Fruit fly (Drosophila melanogaster) whole organism, prepupa: ENCODE results near the gene Or67c.

Source experiments
- CG10631 ChIP-seq: fragments of 200-800 bp; sonication (Bioruptor generic); optimal IDR thresholded peaks from 2 replicates; lab custom pipeline; 2016; ENCODE audit warnings: missing biosample characterization, missing genetic modification characterization
- CG10669 ChIP-seq: fragments of 200-800 bp; sonication (Bioruptor generic); optimal IDR thresholded peaks from 3 replicates; lab custom pipeline; 2018; ENCODE audit warnings: missing biosample characterization, mild to moderate bottlenecking, missing genetic modification characterization, moderate library complexity
- CG11294 ChIP-seq: fragments of 200-800 bp; sonication (Bioruptor generic); IDR thresholded peaks from 2 replicates; pipeline ENCODE4 v1.3.6; 2022; ENCODE audit warnings: missing biosample characterization, missing genetic modification characterization
- CG11762 ChIP-seq: fragments of 200-800 bp; sonication (Bioruptor generic); optimal IDR thresholded peaks from 3 replicates; lab custom pipeline; 2016; ENCODE audit warnings: missing biosample characterization, missing genetic modification characterization; ENCODE audit not compliant: insufficient read depth
- CG11902 ChIP-seq: fragments of 200-800 bp; sonication (Bioruptor generic); optimal IDR thresholded peaks from 3 replicates; lab custom pipeline; 2016; ENCODE audit warnings: missing biosample characterization, missing genetic modification characterization
- CG15336 ChIP-seq: fragments of 200-800 bp; sonication (Bioruptor generic); IDR thresholded peaks from 2 replicates; pipeline ENCODE4 v1.3.6; 2022; ENCODE audit warnings: missing biosample characterization, missing genetic modification characterization
- CG31627 ChIP-seq: fragments of 200-800 bp; sonication (Bioruptor generic); optimal IDR thresholded peaks from 3 replicates; lab custom pipeline; 2016; ENCODE audit warnings: missing biosample characterization, missing genetic modification characterization
- CG32006 ChIP-seq: fragments of 200-800 bp; sonication (Bioruptor generic); optimal IDR thresholded peaks from 3 replicates; lab custom pipeline; 2017; ENCODE audit warnings: missing biosample characterization, mild to moderate bottlenecking, missing genetic modification characterization
- CG34406 ChIP-seq: fragments of 200-800 bp; sonication (Bioruptor generic); optimal IDR thresholded peaks from 3 replicates; lab custom pipeline; 2016; ENCODE audit warnings: missing biosample characterization, missing genetic modification characterization
- CG3919 ChIP-seq: fragments of 200-800 bp; sonication (Bioruptor generic); optimal IDR thresholded peaks from 3 replicates; lab custom pipeline; 2016; ENCODE audit warnings: missing biosample characterization, missing genetic modification characterization
- CG4318 ChIP-seq: fragments of 200-800 bp; sonication (Bioruptor generic); optimal IDR thresholded peaks from 3 replicates; lab custom pipeline; 2017; ENCODE audit warnings: missing biosample characterization, mild to moderate bottlenecking, missing genetic modification characterization
- CG6163 ChIP-seq: fragments of 200-800 bp; sonication (Bioruptor generic); IDR thresholded peaks from 3 replicates; pipeline ENCODE4 v1.3.6; 2022; ENCODE audit warnings: missing biosample characterization, missing genetic modification characterization
- CG6276 ChIP-seq: fragments of 200-800 bp; sonication (Bioruptor generic); optimal IDR thresholded peaks from 2 replicates; lab custom pipeline; 2017; ENCODE audit warnings: missing biosample characterization, mild to moderate bottlenecking, missing genetic modification characterization
- CG6792 ChIP-seq: fragments of 200-800 bp; sonication (Bioruptor generic); optimal IDR thresholded peaks from 3 replicates; lab custom pipeline; 2016; ENCODE audit warnings: missing biosample characterization, missing genetic modification characterization
- CG6808 ChIP-seq: fragments of 200-800 bp; sonication (Bioruptor generic); optimal IDR thresholded peaks from 3 replicates; lab custom pipeline; 2017; ENCODE audit warnings: missing biosample characterization, missing genetic modification characterization, mild to moderate bottlenecking, moderate library complexity, missing genetic modification reagents
- CG7368 ChIP-seq: fragments of 200-800 bp; sonication (Bioruptor generic); optimal IDR thresholded peaks from 3 replicates; lab custom pipeline; 2016; ENCODE audit warnings: missing biosample characterization, missing genetic modification characterization
- CG8119 ChIP-seq: fragments of 200-800 bp; sonication (Bioruptor generic); IDR thresholded peaks from 3 replicates; pipeline ENCODE4 v1.3.6; 2022; ENCODE audit warnings: missing biosample characterization, missing genetic modification characterization
- CG8319 ChIP-seq: fragments of 200-800 bp; sonication (Bioruptor generic); optimal IDR thresholded peaks from 3 replicates; lab custom pipeline; 2016; ENCODE audit warnings: missing biosample characterization, missing genetic modification characterization
- CG8632 ChIP-seq: fragments of 200-800 bp; sonication (Bioruptor generic); optimal IDR thresholded peaks from 3 replicates; lab custom pipeline; 2016; ENCODE audit warnings: missing biosample characterization, missing genetic modification characterization
- CG9139 ChIP-seq: fragments of 200-800 bp; sonication (Bioruptor generic); optimal IDR thresholded peaks from 3 replicates; lab custom pipeline; 2017; ENCODE audit warnings: missing biosample characterization, mild to moderate bottlenecking, missing genetic modification characterization
- Eip75B ChIP-seq: fragments of 200-800 bp; sonication (Bioruptor generic); optimal IDR thresholded peaks from 3 replicates; lab custom pipeline; 2016; ENCODE audit warnings: missing biosample characterization, missing genetic modification characterization
- Eip78C ChIP-seq: fragments of 200-800 bp; sonication (Bioruptor generic); peaks from one replicate; lab custom pipeline; 2016; ENCODE audit warnings: missing biosample characterization, missing genetic modification characterization
- Eip93F ChIP-seq: fragments of 200-800 bp; sonication (Bioruptor generic); optimal IDR thresholded peaks from 2 replicates; lab custom pipeline; 2016; ENCODE audit warnings: missing biosample characterization, mild to moderate bottlenecking, missing genetic modification characterization
- Ets21C ChIP-seq: fragments of 200-800 bp; sonication (Bioruptor generic); optimal IDR thresholded peaks from 3 replicates; lab custom pipeline; 2016; ENCODE audit warnings: missing biosample characterization, missing genetic modification characterization
- Ets96B ChIP-seq: fragments of 200-800 bp; optimal IDR thresholded peaks from 2 replicates; lab custom pipeline; 2019; ENCODE audit warnings: missing biosample characterization, mild to moderate bottlenecking, missing genetic modification characterization, moderate library complexity
- Gug ChIP-seq: fragments of 200-800 bp; sonication (Bioruptor generic); IDR thresholded peaks from 2 replicates; pipeline ENCODE4 v1.3.6; 2022; ENCODE audit warnings: missing biosample characterization, missing genetic modification characterization
- Met ChIP-seq: fragments of 200-800 bp; sonication (Bioruptor generic); optimal IDR thresholded peaks from 3 replicates; lab custom pipeline; 2016; ENCODE audit warnings: missing biosample characterization, missing genetic modification characterization
- OdsH ChIP-seq: fragments of 200-800 bp; sonication (Bioruptor generic); optimal IDR thresholded peaks from 3 replicates; lab custom pipeline; 2016; ENCODE audit warnings: missing biosample characterization, missing genetic modification characterization
- Sox102F ChIP-seq: fragments of 200-800 bp; sonication (Bioruptor generic); optimal IDR thresholded peaks from 2 replicates; lab custom pipeline; 2016; ENCODE audit warnings: missing biosample characterization, mild to moderate bottlenecking, missing genetic modification characterization
- Sox14 ChIP-seq: fragments of 200-800 bp; sonication (Bioruptor generic); optimal IDR thresholded peaks from 3 replicates; lab custom pipeline; 2016; ENCODE audit warnings: missing biosample characterization, missing genetic modification characterization
- Sox15 ChIP-seq: fragments of 200-800 bp; sonication (Bioruptor generic); optimal IDR thresholded peaks from 3 replicates; lab custom pipeline; 2016; ENCODE audit warnings: missing biosample characterization, missing genetic modification characterization
- achi ChIP-seq: fragments of 200-800 bp; sonication (Bioruptor generic); optimal IDR thresholded peaks from 3 replicates; lab custom pipeline; 2016; ENCODE audit warnings: missing biosample characterization, missing genetic modification characterization
- cyc ChIP-seq: fragments of 200-800 bp; sonication (Bioruptor generic); optimal IDR thresholded peaks from 3 replicates; lab custom pipeline; 2016; ENCODE audit warnings: missing biosample characterization, missing genetic modification characterization
- dsx ChIP-seq: fragments of 200-800 bp; optimal IDR thresholded peaks from 3 replicates; lab custom pipeline; 2019; ENCODE audit warnings: missing biosample characterization, mild to moderate bottlenecking, missing genetic modification characterization, moderate library complexity; ENCODE audit not compliant: poor library complexity, severe bottlenecking
- eg ChIP-seq: fragments of 200-800 bp; sonication (Bioruptor generic); IDR thresholded peaks from 3 replicates; pipeline ENCODE4 v1.3.6; 2022; ENCODE audit warnings: missing biosample characterization, missing genetic modification characterization
- lz ChIP-seq: fragments of 200-800 bp; sonication (Bioruptor generic); optimal IDR thresholded peaks from 3 replicates; lab custom pipeline; 2016; ENCODE audit warnings: missing biosample characterization, missing genetic modification characterization
- net ChIP-seq: fragments of 200-800 bp; sonication (Bioruptor generic); optimal IDR thresholded peaks from 3 replicates; lab custom pipeline; 2016; ENCODE audit warnings: missing biosample characterization, missing genetic modification characterization
- salr ChIP-seq, 2 experiments: fragments of 200-800 bp; sonication (Bioruptor generic); optimal IDR thresholded peaks; 3 replicates each; lab custom pipeline; 2016 to 2018; ENCODE audit warnings: missing biosample characterization in 2 of 2, missing genetic modification characterization in 2 of 2, mild to moderate bottlenecking in 1 of 2
- spab ChIP-seq: fragments of 200-800 bp; sonication (Bioruptor generic); optimal IDR thresholded peaks from 2 replicates; lab custom pipeline; 2017; ENCODE audit warnings: missing biosample characterization, mild to moderate bottlenecking, missing genetic modification characterization, missing genetic modification reagents
- ss ChIP-seq, 2 experiments: fragments of 200-800 bp; sonication (Bioruptor generic); optimal IDR thresholded peaks; 2 replicates in 1 of 2; 3 replicates in 1 of 2; lab custom pipeline; 2017 to 2018; ENCODE audit warnings: mild to moderate bottlenecking in 2 of 2, missing biosample characterization in 2 of 2, missing genetic modification characterization in 2 of 2, moderate library complexity in 1 of 2
- svp ChIP-seq: fragments of 200-800 bp; sonication (Bioruptor generic); peaks from one replicate; lab custom pipeline; 2016; ENCODE audit warnings: missing biosample characterization, missing genetic modification characterization

Or67c gene

DNA sequence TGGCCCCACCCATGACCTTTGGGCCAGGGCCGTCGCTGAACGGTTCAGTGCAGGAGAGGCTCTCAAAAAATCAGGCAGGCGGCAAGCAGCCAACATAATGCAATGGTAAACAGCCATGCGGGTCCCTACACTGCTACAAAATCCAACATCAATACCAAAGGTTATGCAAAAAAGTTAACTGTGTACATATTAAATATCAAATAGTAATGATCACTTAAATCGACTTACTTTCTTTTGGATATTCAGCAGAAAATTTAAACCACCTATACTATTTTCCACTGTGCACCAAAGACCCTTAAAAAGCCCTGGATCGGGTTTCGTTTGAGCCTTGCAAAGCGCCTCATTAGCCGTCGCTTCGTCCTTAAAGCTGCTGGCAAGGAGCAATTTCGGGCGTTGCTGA, 17.4 kb downstream of the Or67c start (continued):
- TF ChIP-seq spab (GFP tag; lab: Kevin White, UChicago) (peak; percentile 16), Eip78C (peak; percentile 67), CG7368 (GFP tag; lab: Kevin White, UChicago) (no peak), CG8319 (GFP tag; lab: Kevin White, UChicago) (no peak), CG32006 (GFP tag; lab: Kevin White, UChicago) (no peak), eg (GFP tag; lab: Robert Waterston, UW) (0 out of 3 replicates have a peak, but pooled peaks have one; percentile 16), CG11762 (GFP tag; lab: Kevin White, UChicago) (no peak), CG6276 (GFP tag; lab: Kevin White, UChicago) (no peak), Sox14 (GFP tag; lab: Kevin White, UChicago) (peak; percentile 18), CG31627 (GFP tag; lab: Kevin White, UChicago) (peak; percentile 39), CG6163 (GFP tag; lab: Robert Waterston, UW) (peak; percentile 63; the same call in 1 of the 3 replicates), CG4318 (GFP tag; lab: Kevin White, UChicago) (no peak), salr (GFP tag; optimal IDR thresholded peaks at IDR 0.05; lab: Kevin White, UChicago) (no peak), CG8119 (GFP tag; lab: Robert Waterston, UW) (no peak), Sox15 (no peak), Gug (GFP tag; lab: Robert Waterston, UW) (no peak), CG10631 (GFP tag; lab: Kevin White, UChicago) (no peak), Eip93F (no peak), CG15336 (GFP tag; lab: Robert Waterston, UW) (no peak), Ets96B (tag; lab: Kevin White, UChicago) (peak; percentile 36), CG8632 (GFP tag; lab: Kevin White, UChicago) (no peak), CG11294 (GFP tag; lab: Robert Waterston, UW) (no peak), achi (peak; percentile 10), CG9139 (no peak), Met (GFP tag; lab: Kevin White, UChicago) (peak; percentile 51)

DNA sequence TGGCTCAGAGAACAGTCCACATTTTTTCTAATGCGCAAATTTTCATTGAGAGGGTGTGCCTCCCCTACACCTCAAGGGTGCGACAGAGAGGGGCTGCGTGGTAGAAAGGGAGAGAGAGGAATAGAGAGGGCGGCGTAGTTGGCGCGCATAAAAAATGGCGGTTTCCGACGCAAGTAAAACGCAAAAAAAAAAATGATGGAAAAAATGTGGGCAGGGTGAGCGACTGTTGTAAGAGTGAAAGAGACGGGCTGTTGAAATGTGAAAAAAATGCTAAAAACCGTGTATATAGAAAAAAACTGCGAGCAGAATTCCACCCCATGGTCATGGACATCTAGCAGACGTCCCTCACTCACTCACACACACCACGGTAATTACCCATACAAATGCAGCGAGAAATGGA, 18.5 kb downstream of the Or67c start:
- TF ChIP-seq ss (GFP tag; optimal IDR thresholded peaks at IDR 0.05; lab: Kevin White, UChicago) = peak in 1 of 2 experiments; percentile 39
- peak; percentile 49; the same call in 1 of the 3 replicates for TF ChIP-seq CG6163 (GFP tag; lab: Robert Waterston, UW)
- TF ChIP-seq Ets96B (tag; lab: Kevin White, UChicago) = no peak
- TF ChIP-seq, all 60 proteins: peak for 2

DNA sequence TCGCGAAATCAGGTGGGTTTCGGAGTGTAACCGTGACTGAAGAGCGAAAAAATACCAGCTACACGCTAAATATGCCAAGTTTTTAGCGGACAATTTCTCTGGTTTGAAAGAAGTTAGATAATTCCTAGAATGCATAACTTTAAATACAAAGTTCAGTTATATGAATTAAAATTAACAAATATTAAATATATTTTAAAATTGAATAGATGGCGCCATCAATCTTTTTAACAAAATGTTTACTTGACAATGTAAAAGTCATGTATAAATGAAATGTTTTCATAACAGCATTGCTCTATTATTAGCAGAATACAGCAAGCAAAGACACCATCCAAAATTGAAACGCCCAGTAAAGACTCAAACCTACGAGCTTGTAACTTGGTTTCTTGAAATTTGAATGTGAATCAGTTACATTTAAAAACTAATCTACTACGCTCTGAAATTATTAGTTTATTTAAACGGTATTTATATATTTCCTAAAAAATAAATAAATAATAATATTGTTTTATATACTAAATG, 19.2 kb downstream of the Or67c start, which contains the start of gene scramb1:
Gene scramb1 (minus strand): TSS at position 27 of the 516 bp plus-strand sequence.
- TF ChIP-seq CG8319 (GFP tag; lab: Kevin White, UChicago) (no peak), dsx (GFP tag; lab: Kevin White, UChicago) (peak; percentile 28)
- TF ChIP-seq, all 60 proteins: peak for 1

DNA sequence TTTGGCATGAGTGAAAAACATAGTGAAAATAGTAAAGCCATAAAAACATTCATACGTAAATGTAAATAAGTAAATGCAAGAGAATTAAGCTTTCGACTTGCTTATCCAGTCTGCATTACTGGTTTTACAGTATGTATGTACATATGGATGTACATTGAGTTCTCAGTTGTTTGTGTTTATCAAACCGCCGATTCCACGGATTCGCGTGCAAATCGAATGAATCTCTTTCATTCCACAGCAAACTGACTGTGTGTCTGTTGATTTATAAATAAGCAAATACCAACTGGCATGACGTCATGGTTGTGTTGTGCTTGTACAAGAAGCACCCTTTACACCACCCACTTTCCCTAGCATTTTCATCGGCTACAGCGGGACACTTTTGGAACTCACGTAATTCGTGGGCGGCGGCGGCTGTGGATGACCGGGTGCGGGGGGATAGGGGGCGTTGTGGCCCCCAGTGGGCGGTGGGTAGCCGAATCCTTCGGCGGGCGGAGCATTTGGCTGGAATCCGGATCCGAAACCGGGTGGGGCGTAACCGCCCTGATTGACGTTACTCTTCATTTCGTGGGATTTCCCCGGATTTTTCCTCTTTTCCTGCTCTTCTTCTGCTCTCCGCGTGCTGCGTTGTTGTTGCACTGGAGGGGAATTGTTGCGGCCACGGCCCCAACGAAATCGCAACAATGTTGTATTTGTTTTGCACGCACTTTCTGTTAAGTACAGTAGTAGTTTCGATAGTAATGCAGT, 19.9 kb downstream of the Or67c start:
- TF ChIP-seq Sox102F (GFP tag; lab: Kevin White, UChicago) = peak; percentile 55
- no peak for TF ChIP-seq CG11902 (GFP tag; lab: Kevin White, UChicago)
- no peak for TF ChIP-seq Eip75B (GFP tag; lab: Kevin White, UChicago)
- TF ChIP-seq CG6792 (GFP tag; lab: Kevin White, UChicago) = peak; percentile 11
- TF ChIP-seq svp = peak; percentile 6
- peak; percentile 17 for TF ChIP-seq Sox14 (GFP tag; lab: Kevin White, UChicago)
- TF ChIP-seq Ets21C (GFP tag; lab: Kevin White, UChicago) = no peak
- no peak for TF ChIP-seq salr (GFP tag; optimal IDR thresholded peaks at IDR 0.05; lab: Kevin White, UChicago)
- TF ChIP-seq Met (GFP tag; lab: Kevin White, UChicago) = no peak
- TF ChIP-seq net (GFP tag; lab: Kevin White, UChicago) = peak; percentile 2
- no peak for TF ChIP-seq CG6808 (GFP tag; lab: Kevin White, UChicago)
- no peak for TF ChIP-seq OdsH (GFP tag; lab: Kevin White, UChicago)
- no peak for TF ChIP-seq eg (GFP tag; lab: Robert Waterston, UW)
- 0 out of 3 replicates have a peak, but pooled peaks have one; percentile 37 for TF ChIP-seq CG8119 (GFP tag; lab: Robert Waterston, UW)
- peak; percentile 20 for TF ChIP-seq CG31627 (GFP tag; lab: Kevin White, UChicago)
- TF ChIP-seq CG6276 (GFP tag; lab: Kevin White, UChicago) = no peak
- TF ChIP-seq dsx (GFP tag; lab: Kevin White, UChicago) = peak; percentile 77
- TF ChIP-seq CG8632 (GFP tag; lab: Kevin White, UChicago) = peak; percentile 0
- TF ChIP-seq CG34406 = peak; percentile 4
- no peak for TF ChIP-seq Ets96B (tag; lab: Kevin White, UChicago)
- TF ChIP-seq CG10669 (GFP tag; lab: Kevin White, UChicago) = peak; percentile 58
- peak; percentile 26 for TF ChIP-seq CG3919
- TF ChIP-seq achi = peak; percentile 16
- peak; percentile 13 for TF ChIP-seq lz (GFP tag; lab: Kevin White, UChicago)
- TF ChIP-seq cyc (GFP tag; lab: Kevin White, UChicago) = peak; percentile 21
